Fruit fly (Drosophila melanogaster): Measurements from ENCODE around the gene CG4577.

Gene CG4577

DNA sequence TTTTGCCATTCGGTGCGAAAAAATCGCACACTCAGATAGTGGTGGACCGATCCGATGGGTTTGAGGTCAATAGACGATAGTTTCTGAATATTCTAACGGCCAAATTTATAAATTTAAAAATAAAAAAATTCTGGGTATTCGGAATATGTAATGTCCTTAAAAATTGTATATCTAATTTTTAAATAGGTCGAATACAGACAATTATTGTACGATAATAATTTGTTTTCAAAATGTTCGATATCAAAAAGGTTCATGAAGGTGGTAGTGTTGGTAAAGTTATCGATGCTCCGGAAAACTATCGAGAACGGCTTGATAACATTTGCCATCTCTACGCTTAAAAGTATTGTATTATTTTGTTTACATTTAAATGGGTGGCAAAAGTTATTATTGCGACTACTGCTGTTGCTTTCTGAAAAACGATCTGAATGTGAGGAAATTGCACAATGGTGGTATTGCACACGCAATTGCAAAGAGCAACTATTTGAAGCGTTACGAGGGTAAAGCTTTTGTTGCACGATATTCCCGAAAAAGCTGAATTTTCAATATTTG is 35.4 kb downstream of the CG4577 start, which contains the start of the genes CG31922 and Plap (continued):
- TF ChIP-seq h (GFP tag; optimal IDR thresholded peaks at IDR 0.05) (peak; percentile 84), Myc (optimal IDR thresholded peaks at IDR 0.05) (peak; percentile 63), psq (GFP tag; optimal IDR thresholded peaks at IDR 0.05) (peak; percentile 69), OdsH (GFP tag; optimal IDR thresholded peaks at IDR 0.05) (peak; percentile 73)

- TF ChIP-seq N (GFP tag; optimal IDR thresholded peaks at IDR 0.05) = no peak
- TF ChIP-seq fru (GFP tag; optimal IDR thresholded peaks at IDR 0.05) = no peak
- TF ChIP-seq sage (GFP tag; optimal IDR thresholded peaks at IDR 0.05) = no peak
- no peak for TF ChIP-seq dmrt93B (GFP tag; optimal IDR thresholded peaks at IDR 0.05)
- no peak for TF ChIP-seq Rel (GFP tag; optimal IDR thresholded peaks at IDR 0.05)
- peak; percentile 100 for TF ChIP-seq Rel (tag; optimal IDR thresholded peaks at IDR 0.05)
- TF ChIP-seq Hr78 (GFP tag; optimal IDR thresholded peaks at IDR 0.05) = no peak
- TF ChIP-seq brk (GFP tag; optimal IDR thresholded peaks at IDR 0.05) = no peak
- TF ChIP-seq h (GFP tag; optimal IDR thresholded peaks at IDR 0.05) = peak; percentile 94
- TF ChIP-seq br (GFP tag; optimal IDR thresholded peaks at IDR 0.05) = no peak
- TF ChIP-seq jim (GFP tag; optimal IDR thresholded peaks at IDR 0.05) = no peak
- peak; percentile 48 for TF ChIP-seq Mio (GFP tag; optimal IDR thresholded peaks at IDR 0.05)
- TF ChIP-seq dl (GFP tag; optimal IDR thresholded peaks at IDR 0.05; ENCODE audit: insufficient read depth in 1 of 2, partially characterized antibody in 2 of 2) = no peak
- peak; percentile 84 for TF ChIP-seq Sp1 (GFP tag; optimal IDR thresholded peaks at IDR 0.05)
- TF ChIP-seq Myc (optimal IDR thresholded peaks at IDR 0.05) = peak; percentile 73
- TF ChIP-seq ey (GFP tag; optimal IDR thresholded peaks at IDR 0.05) = peak; percentile 89
- no peak for TF ChIP-seq dsf (GFP tag; optimal IDR thresholded peaks at IDR 0.05; ENCODE audit: borderline replicate concordance)
- no peak for TF ChIP-seq Vsx2 (GFP tag; optimal IDR thresholded peaks at IDR 0.05; ENCODE audit: partially characterized antibody)
- TF ChIP-seq Dfd (GFP tag; optimal IDR thresholded peaks at IDR 0.05) = no peak
- peak; percentile 41 to 93 for TF ChIP-seq foxo (GFP tag; optimal IDR thresholded peaks at IDR 0.05)
- TF ChIP-seq CG9705 (GFP tag; optimal IDR thresholded peaks at IDR 0.05) = peak; percentile 73
- TF ChIP-seq sv (GFP tag; optimal IDR thresholded peaks at IDR 0.05) = peak; percentile 85
- TF ChIP-seq OdsH (GFP tag; optimal IDR thresholded peaks at IDR 0.05) = peak; percentile 88
- TF ChIP-seq Abd-B (GFP tag; optimal IDR thresholded peaks at IDR 0.05) = no peak
- TF ChIP-seq tai (GFP tag; optimal IDR thresholded peaks at IDR 0.05) = no peak
- TF ChIP-seq GATAd (GFP tag; optimal IDR thresholded peaks at IDR 0.05) = peak; percentile 88
- TF ChIP-seq lola (GFP tag; optimal IDR thresholded peaks at IDR 0.05) = no peak
- TF ChIP-seq Hr83 (GFP tag; optimal IDR thresholded peaks at IDR 0.05; ENCODE audit: poor library complexity, severe bottlenecking) = peak; percentile 16
- no peak for TF ChIP-seq CrebA (GFP tag; optimal IDR thresholded peaks at IDR 0.05; ENCODE audit: borderline replicate concordance)
- TF ChIP-seq pan (optimal IDR thresholded peaks at IDR 0.05) = no peak
- TF ChIP-seq CG32264 (GFP tag; optimal IDR thresholded peaks at IDR 0.05) = no peak
- no peak for TF ChIP-seq Hnf4 (GFP tag; optimal IDR thresholded peaks at IDR 0.05)
- TF ChIP-seq Dif (GFP tag; optimal IDR thresholded peaks at IDR 0.05; ENCODE audit: partially characterized antibody) = no peak
- no peak for TF ChIP-seq woc (GFP tag; optimal IDR thresholded peaks at IDR 0.05)
- peak; percentile 90 for TF ChIP-seq rgr (GFP tag; optimal IDR thresholded peaks at IDR 0.05)
- TF ChIP-seq HLH106 (tag; optimal IDR thresholded peaks at IDR 0.05) = peak; percentile 87
- no peak for TF ChIP-seq Jra (GFP tag; optimal IDR thresholded peaks at IDR 0.05)
- TF ChIP-seq psq (GFP tag; optimal IDR thresholded peaks at IDR 0.05) = peak; percentile 83
- no peak for TF ChIP-seq usp (GFP tag; optimal IDR thresholded peaks at IDR 0.05)
These were observed 38.2 kb downstream of the CG4577 start, which contains the start of the genes Charon and CG4887 for dm6 chr2L:1172704-1173107. Gene Charon, minus strand, starts transcription at chr2L:1172805. Gene CG4887, plus strand, starts transcription at chr2L:1173009.

DNA sequence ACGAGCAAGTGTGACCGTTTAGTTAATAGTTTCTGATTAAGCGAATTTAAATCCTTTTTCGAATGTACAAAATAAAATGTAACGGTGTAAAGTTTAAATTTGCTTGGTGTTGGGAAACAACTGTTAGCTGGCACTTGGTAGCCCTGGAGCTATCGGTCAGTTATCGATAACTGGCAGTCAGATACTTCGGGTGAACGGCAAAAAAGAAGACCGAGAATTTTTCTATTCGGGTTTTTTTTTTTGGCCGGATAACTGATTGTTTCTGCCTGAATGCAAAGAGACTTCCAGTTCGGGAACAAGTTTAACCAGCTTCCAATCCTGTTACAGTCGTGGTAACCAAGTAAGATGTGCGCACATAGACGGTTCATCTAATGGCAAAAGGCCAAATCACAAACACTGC is 43.0 kb downstream of the CG4577 start, which contains the start of gene CG4896:
CG4896 (plus strand) TSS at position 169 of the 400 bp plus-strand sequence.
- no peak for TF ChIP-seq OdsH (GFP tag; optimal IDR thresholded peaks at IDR 0.05)
- no peak for TF ChIP-seq brk (GFP tag; optimal IDR thresholded peaks at IDR 0.05)
- TF ChIP-seq Rel (GFP tag; optimal IDR thresholded peaks at IDR 0.05) = no peak
- TF ChIP-seq Rel (tag; optimal IDR thresholded peaks at IDR 0.05) = peak; percentile 86
- TF ChIP-seq jim (GFP tag; optimal IDR thresholded peaks at IDR 0.05) = no peak
- TF ChIP-seq sage (GFP tag; optimal IDR thresholded peaks at IDR 0.05) = no peak
- no peak for TF ChIP-seq dmrt93B (GFP tag; optimal IDR thresholded peaks at IDR 0.05)
- TF ChIP-seq Hr83 (GFP tag; optimal IDR thresholded peaks at IDR 0.05; ENCODE audit: poor library complexity, severe bottlenecking) = peak; percentile 36
- no peak for TF ChIP-seq Abd-B (GFP tag; optimal IDR thresholded peaks at IDR 0.05)
- TF ChIP-seq GATAd (GFP tag; optimal IDR thresholded peaks at IDR 0.05) = no peak

All from whole organism, wandering third instar larva.